Fruit fly (Drosophila melanogaster) whole organism, embryonic: ENCODE results near the gene CG11131.

Source experiments
- Atf-2 ChIP-seq: fragments of 200-800 bp; sonication (Bioruptor generic); optimal IDR thresholded peaks from 2 replicates; lab custom pipeline; 2016; ENCODE audit warnings: missing biosample characterization, missing genetic modification characterization
- CG10209 ChIP-seq: fragments of 200-800 bp; sonication (Bioruptor generic); optimal IDR thresholded peaks from 3 replicates; lab custom pipeline; 2017; ENCODE audit warnings: missing biosample characterization, mild to moderate bottlenecking, missing genetic modification characterization, missing genetic modification reagents
- CG10366 ChIP-seq: fragments of 200-800 bp; sonication (Bioruptor generic); IDR thresholded peaks from 2 replicates; pipeline ENCODE4 v1.3.6; 2022; ENCODE audit warnings: missing biosample characterization, missing genetic modification characterization
- CG10979 ChIP-seq: fragments of 200-800 bp; sonication (Bioruptor generic); optimal IDR thresholded peaks from 2 replicates; lab custom pipeline; 2018; ENCODE audit warnings: missing biosample characterization, mild to moderate bottlenecking, missing genetic modification characterization, moderate library complexity
- CG17328 ChIP-seq: fragments of 200-800 bp; sonication (Bioruptor generic); IDR thresholded peaks from 2 replicates; pipeline ENCODE4 v1.3.6; 2022; ENCODE audit warnings: missing biosample characterization, missing genetic modification characterization
- CG17361 ChIP-seq: fragments of 200-800 bp; sonication (Bioruptor generic); IDR thresholded peaks from 3 replicates; pipeline ENCODE4 v1.3.6; 2022; ENCODE audit warnings: missing biosample characterization, missing genetic modification characterization
- CG17385 ChIP-seq: fragments of 200-800 bp; sonication (Bioruptor generic); optimal IDR thresholded peaks from 3 replicates; lab custom pipeline; 2018; ENCODE audit warnings: missing biosample characterization, mild to moderate bottlenecking, missing genetic modification characterization
- CG17568 ChIP-seq: fragments of 200-800 bp; sonication (Bioruptor generic); optimal IDR thresholded peaks from 2 replicates; lab custom pipeline; 2018; ENCODE audit warnings: missing biosample characterization, mild to moderate bottlenecking, missing genetic modification characterization, moderate library complexity
- CG17829 ChIP-seq: fragments of 200-800 bp; optimal IDR thresholded peaks from 2 replicates; lab custom pipeline; 2019; ENCODE audit warnings: missing biosample characterization, mild to moderate bottlenecking, missing genetic modification characterization, moderate library complexity
- CG1792 ChIP-seq: fragments of 200-800 bp; sonication (Bioruptor generic); optimal IDR thresholded peaks from 2 replicates; lab custom pipeline; 2016; ENCODE audit warnings: missing biosample characterization, missing genetic modification characterization
- CG18599 ChIP-seq: fragments of 200-800 bp; sonication (Bioruptor generic); optimal IDR thresholded peaks from 3 replicates; lab custom pipeline; 2017; ENCODE audit warnings: missing biosample characterization, missing genetic modification characterization, mild to moderate bottlenecking, moderate library complexity, missing genetic modification reagents
- CG2678 ChIP-seq: fragments of 200-800 bp; sonication (Bioruptor generic); optimal IDR thresholded peaks from 3 replicates; lab custom pipeline; 2019; ENCODE audit warnings: missing biosample characterization, mild to moderate bottlenecking, missing genetic modification characterization, moderate library complexity
- CG31365 ChIP-seq: fragments of 200-800 bp; sonication (Bioruptor generic); optimal IDR thresholded peaks from 2 replicates; lab custom pipeline; 2018; ENCODE audit warnings: missing biosample characterization, mild to moderate bottlenecking, missing genetic modification characterization
- CG3847 ChIP-seq: fragments of 200-800 bp; sonication (Bioruptor generic); IDR thresholded peaks from 2 replicates; pipeline ENCODE4 v1.3.6; 2022; ENCODE audit warnings: missing biosample characterization, missing genetic modification characterization
- CG4328 ChIP-seq: fragments of 200-800 bp; sonication (Bioruptor generic); optimal IDR thresholded peaks from 3 replicates; lab custom pipeline; 2017; ENCODE audit warnings: missing biosample characterization, missing genetic modification reagents, missing genetic modification characterization
- CG6175 ChIP-seq: fragments of 200-800 bp; sonication (Bioruptor generic); IDR thresholded peaks from 3 replicates; pipeline ENCODE4 v1.3.6; 2022; ENCODE audit warnings: missing biosample characterization, missing genetic modification characterization
- CG6254 ChIP-seq: fragments of 200-800 bp; sonication (Bioruptor generic); optimal IDR thresholded peaks from 3 replicates; lab custom pipeline; 2017; ENCODE audit warnings: mild to moderate bottlenecking, missing biosample characterization, missing genetic modification reagents, missing genetic modification characterization
- CG7839 ChIP-seq: fragments of 200-800 bp; sonication (Bioruptor generic); optimal IDR thresholded peaks from 3 replicates; lab custom pipeline; 2018; ENCODE audit warnings: missing biosample characterization, mild to moderate bottlenecking, missing genetic modification characterization, moderate library complexity
- CG9437 ChIP-seq: fragments of 200-800 bp; sonication (Bioruptor generic); optimal IDR thresholded peaks from 2 replicates; lab custom pipeline; 2018; ENCODE audit warnings: missing biosample characterization, mild to moderate bottlenecking, missing genetic modification characterization
- CG9727 ChIP-seq: fragments of 200-800 bp; sonication (Bioruptor generic); optimal IDR thresholded peaks from 3 replicates; lab custom pipeline; 2017; ENCODE audit warnings: missing biosample characterization, mild to moderate bottlenecking, missing genetic modification characterization
- CG9797 ChIP-seq: fragments of 200-800 bp; sonication (Bioruptor generic); optimal IDR thresholded peaks from 3 replicates; lab custom pipeline; 2018; ENCODE audit warnings: missing biosample characterization, mild to moderate bottlenecking, missing genetic modification characterization
- CG9932 ChIP-seq: fragments of 200-800 bp; sonication (Bioruptor generic); IDR thresholded peaks from 2 replicates; pipeline ENCODE4 v1.3.6; 2022; ENCODE audit warnings: missing biosample characterization, missing genetic modification characterization
- CTCF ChIP-seq: fragments of 200-800 bp; sonication (Bioruptor generic); optimal IDR thresholded peaks from 2 replicates; lab custom pipeline; 2017; ENCODE audit warnings: missing biosample characterization, mild to moderate bottlenecking, missing genetic modification characterization, moderate library complexity
- CkIIα-i1 ChIP-seq: fragments of 200-800 bp; sonication (Bioruptor generic); IDR thresholded peaks from 2 replicates; pipeline ENCODE4 v1.3.6; 2022; ENCODE audit warnings: missing biosample characterization, missing genetic modification characterization
- Dbx ChIP-seq: fragments of 200-800 bp; sonication (Bioruptor generic); IDR thresholded peaks from 3 replicates; pipeline ENCODE4 v1.3.6; 2022; ENCODE audit warnings: missing biosample characterization, missing genetic modification characterization
- Dip3 ChIP-seq: fragments of 200-800 bp; sonication (Bioruptor generic); optimal IDR thresholded peaks from 3 replicates; lab custom pipeline; 2016; ENCODE audit warnings: missing biosample characterization, missing genetic modification characterization
- Drgx ChIP-seq: fragments of 200-800 bp; sonication (Bioruptor generic); IDR thresholded peaks from 2 replicates; pipeline ENCODE4 v1.3.6; 2022; ENCODE audit warnings: missing biosample characterization, missing genetic modification characterization
- Kr ChIP-seq: fragments of 200-800 bp; sonication (Bioruptor generic); optimal IDR thresholded peaks from 2 replicates; lab custom pipeline; 2017; ENCODE audit warnings: missing biosample characterization, mild to moderate bottlenecking, missing genetic modification characterization
- Max ChIP-seq: fragments of 200-800 bp; sonication (Bioruptor generic); optimal IDR thresholded peaks from 2 replicates; lab custom pipeline; 2016; ENCODE audit warnings: missing biosample characterization, mild to moderate bottlenecking, missing genetic modification characterization
- Mes4 ChIP-seq: fragments of 200-800 bp; sonication (Bioruptor generic); optimal IDR thresholded peaks from 2 replicates; lab custom pipeline; 2016; ENCODE audit warnings: missing biosample characterization, missing genetic modification characterization
- NC2β ChIP-seq: fragments of 200-800 bp; sonication (Bioruptor generic); optimal IDR thresholded peaks from 2 replicates; lab custom pipeline; 2016; ENCODE audit warnings: missing biosample characterization, missing genetic modification characterization
- Poxn ChIP-seq: fragments of 200-800 bp; sonication (Bioruptor generic); IDR thresholded peaks from 2 replicates; pipeline ENCODE4 v1.3.6; 2022; ENCODE audit warnings: missing biosample characterization, missing genetic modification characterization
- bsh ChIP-seq, 2 experiments: fragments of 200-800 bp; sonication (Bioruptor generic); optimal IDR thresholded peaks; 2 replicates each; lab custom pipeline; 2017 to 2018; ENCODE audit warnings: mild to moderate bottlenecking in 2 of 2, missing biosample characterization in 2 of 2, missing genetic modification characterization in 2 of 2, moderate library complexity in 1 of 2
- chinmo ChIP-seq: fragments of 200-800 bp; sonication (Bioruptor generic); IDR thresholded peaks from 4 replicates; pipeline ENCODE4 v1.3.6; 2022; ENCODE audit warnings: missing biosample characterization, missing genetic modification characterization; ENCODE audit not compliant: partially characterized antibody
- crc ChIP-seq: fragments of 200-800 bp; sonication (Bioruptor generic); optimal IDR thresholded peaks from 2 replicates; lab custom pipeline; 2016; ENCODE audit warnings: missing biosample characterization, missing genetic modification characterization
- da ChIP-seq: fragments of 200-800 bp; sonication (Bioruptor generic); optimal IDR thresholded peaks from 2 replicates; lab custom pipeline; 2016; ENCODE audit warnings: missing biosample characterization, missing genetic modification characterization
- dmrt99B ChIP-seq: fragments of 200-800 bp; sonication (Bioruptor generic); optimal IDR thresholded peaks from 2 replicates; lab custom pipeline; 2018; ENCODE audit warnings: missing biosample characterization, mild to moderate bottlenecking, missing genetic modification characterization, moderate library complexity
- dysf ChIP-seq: fragments of 200-800 bp; sonication (Bioruptor generic); IDR thresholded peaks from 3 replicates; pipeline ENCODE4 v1.3.6; 2022; ENCODE audit warnings: missing biosample characterization, missing genetic modification characterization
- gem ChIP-seq: fragments of 200-800 bp; sonication (Bioruptor generic); optimal IDR thresholded peaks from 2 replicates; lab custom pipeline; 2019; ENCODE audit warnings: missing biosample characterization, mild to moderate bottlenecking, missing genetic modification characterization, moderate library complexity
- gsb-n ChIP-seq: fragments of 200-800 bp; sonication (Bioruptor generic); optimal IDR thresholded peaks from 3 replicates; lab custom pipeline; 2018; ENCODE audit warnings: missing biosample characterization, mild to moderate bottlenecking, missing genetic modification characterization
- h ChIP-seq: fragments of >200 bp; optimal IDR thresholded peaks from 2 replicates; lab custom pipeline; 2017
- ham ChIP-seq: fragments of 200-800 bp; sonication (Bioruptor generic); IDR thresholded peaks from 2 replicates; pipeline ENCODE4 v1.3.6; 2022; ENCODE audit warnings: missing biosample characterization, missing genetic modification characterization
- jigr1 ChIP-seq: fragments of 200-800 bp; sonication (Bioruptor generic); IDR thresholded peaks from 3 replicates; pipeline ENCODE4 v1.3.6; 2022; ENCODE audit warnings: missing biosample characterization, missing genetic modification characterization
- jumu ChIP-seq: fragments of 200-800 bp; sonication (Bioruptor generic); optimal IDR thresholded peaks from 3 replicates; lab custom pipeline; 2016; ENCODE audit warnings: missing biosample characterization, missing genetic modification characterization
- mirr ChIP-seq: fragments of 200-800 bp; sonication (Bioruptor generic); optimal IDR thresholded peaks from 3 replicates; lab custom pipeline; 2018; ENCODE audit warnings: missing biosample characterization, mild to moderate bottlenecking, missing genetic modification characterization
- oc ChIP-seq: fragments of 200-800 bp; sonication (Bioruptor generic); optimal IDR thresholded peaks from 2 replicates; lab custom pipeline; 2018; ENCODE audit warnings: missing biosample characterization, mild to moderate bottlenecking, missing genetic modification characterization, moderate library complexity
- org-1 ChIP-seq: fragments of 200-800 bp; sonication (Bioruptor generic); optimal IDR thresholded peaks from 2 replicates; lab custom pipeline; 2017; ENCODE audit warnings: missing biosample characterization, missing genetic modification characterization
- sens ChIP-seq: fragments of 200-800 bp; sonication (Bioruptor generic); peaks from one replicate; lab custom pipeline; 2016; ENCODE audit warnings: missing biosample characterization, missing genetic modification characterization
- sob ChIP-seq: fragments of 200-800 bp; sonication (Bioruptor generic); IDR thresholded peaks from 2 replicates; pipeline ENCODE4 v1.3.6; 2022; ENCODE audit warnings: missing biosample characterization, missing genetic modification characterization
- unpg ChIP-seq: fragments of 200-800 bp; sonication (Bioruptor generic); optimal IDR thresholded peaks from 3 replicates; lab custom pipeline; 2018; ENCODE audit warnings: missing biosample characterization, mild to moderate bottlenecking, missing genetic modification characterization, moderate library complexity
- vnd ChIP-seq: fragments of 200-800 bp; sonication (Bioruptor generic); IDR thresholded peaks from 3 replicates; pipeline ENCODE4 v1.3.6; 2022; ENCODE audit warnings: missing biosample characterization, missing genetic modification characterization; ENCODE audit not compliant: partially characterized antibody

CG11131 gene

DNA sequence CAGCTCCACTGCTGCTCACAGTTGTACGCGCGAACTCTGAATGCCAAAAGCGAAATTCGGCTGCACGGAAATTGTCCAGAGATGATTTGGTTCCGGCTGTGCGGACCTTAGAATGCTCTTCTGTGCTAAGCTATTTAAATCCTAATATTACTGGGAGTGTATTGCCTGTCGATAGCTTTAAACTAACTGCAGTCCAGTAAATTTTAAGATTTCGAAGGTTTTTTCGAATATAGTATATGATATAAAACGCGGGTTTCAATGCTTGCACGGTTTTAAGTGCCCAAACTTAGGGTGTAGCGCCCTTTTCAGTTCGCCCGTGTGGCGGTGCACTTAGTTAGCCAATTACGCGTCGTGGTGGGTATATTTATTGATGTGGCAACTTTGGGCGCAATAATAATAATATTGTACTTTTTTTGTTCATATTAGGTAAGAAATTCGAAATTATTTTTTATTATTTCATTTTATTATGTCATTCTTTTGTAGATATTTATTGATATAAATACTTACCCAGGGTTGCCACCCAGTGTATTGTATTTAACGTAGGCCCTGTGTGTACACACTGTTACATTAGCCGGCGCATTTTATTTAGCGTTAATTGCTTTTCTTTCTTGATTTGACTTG lies 19.7 kb upstream of the CG11131 start, which contains the start of the genes Chro and Ssl1 (continued):
- TF ChIP-seq ham (GFP tag; lab: Robert Waterston, UW): peak; percentile 99
- peak; percentile 100 for TF ChIP-seq dysf (GFP tag; lab: Robert Waterston, UW)
- TF ChIP-seq CG1792 (GFP tag; lab: Kevin White, UChicago): peak; percentile 100
- peak; percentile 100 for TF ChIP-seq gsb-n (tag; lab: Kevin White, UChicago)
- TF ChIP-seq org-1 (GFP tag; lab: Kevin White, UChicago): peak; percentile 100
- TF ChIP-seq CG17361 (GFP tag; lab: Robert Waterston, UW): peak; percentile 100
- TF ChIP-seq Kr (GFP tag; lab: Kevin White, UChicago): peak; percentile 95
- peak; percentile 99 for TF ChIP-seq CG6175 (GFP tag; lab: Robert Waterston, UW)
- peak; percentile 97 for TF ChIP-seq CG9437 (GFP tag; lab: Kevin White, UChicago)
- peak; percentile 100 for TF ChIP-seq Dip3 (GFP tag; lab: Kevin White, UChicago)
- peak; percentile 100 for TF ChIP-seq gem (tag; lab: Kevin White, UChicago)
- peak; percentile 99 for TF ChIP-seq CG17568 (GFP tag; lab: Kevin White, UChicago)
- TF ChIP-seq CG17829 (tag; lab: Kevin White, UChicago): peak; percentile 100
- no peak for TF ChIP-seq h (lab: Kevin White, UChicago)
- peak; percentile 91 for TF ChIP-seq CG9797 (GFP tag; lab: Kevin White, UChicago)
- peak; percentile 100 for TF ChIP-seq Mes4 (GFP tag; lab: Kevin White, UChicago)
- peak; percentile 99 for TF ChIP-seq mirr
- peak; percentile 100 for TF ChIP-seq da (GFP tag; lab: Kevin White, UChicago)
- peak; percentile 100 for TF ChIP-seq CG2678
- TF ChIP-seq CkIIα-i1 (GFP tag; lab: Robert Waterston, UW): peak; percentile 98
- peak; percentile 100 for TF ChIP-seq CG9727 (GFP tag; lab: Kevin White, UChicago)
- peak; percentile 100 for TF ChIP-seq sob (GFP tag; lab: Robert Waterston, UW)
- TF ChIP-seq CG17385 (GFP tag; lab: Kevin White, UChicago): peak; percentile 99
- peak; percentile 100 for TF ChIP-seq dmrt99B (tag; lab: Kevin White, UChicago)
- peak; percentile 100 for TF ChIP-seq CG10209 (GFP tag; lab: Kevin White, UChicago)
- TF ChIP-seq Drgx: peak; percentile 100
- peak; percentile 100 for TF ChIP-seq CG3847
- peak; percentile 99 for TF ChIP-seq Poxn
- peak; percentile 100 for TF ChIP-seq sens (GFP tag; lab: Kevin White, UChicago)
- peak; percentile 100 for TF ChIP-seq Atf-2 (GFP tag; lab: Kevin White, UChicago)
- TF ChIP-seq chinmo (GFP tag; lab: Robert Waterston, UW): no peak
- no peak for TF ChIP-seq vnd (GFP tag; lab: Robert Waterston, UW)
- TF ChIP-seq CG9932 (GFP tag; lab: Robert Waterston, UW): peak; percentile 100
- peak; percentile 100 for TF ChIP-seq unpg (GFP tag; lab: Kevin White, UChicago)
- TF ChIP-seq CG18599: peak; percentile 100
- peak; percentile 96 for TF ChIP-seq CG31365 (tag; lab: Kevin White, UChicago)
- TF ChIP-seq bsh (GFP tag; optimal IDR thresholded peaks at IDR 0.05; lab: Kevin White, UChicago): peak; percentile 99 to 100
- TF ChIP-seq CTCF (GFP tag; lab: Kevin White, UChicago): peak; percentile 80
- peak; percentile 100 for TF ChIP-seq Dbx (GFP tag; lab: Robert Waterston, UW)
- TF ChIP-seq oc (tag; lab: Kevin White, UChicago): peak; percentile 100
- TF ChIP-seq NC2β: peak; percentile 100
- peak; percentile 100 for TF ChIP-seq CG10979
- TF ChIP-seq jigr1 (GFP tag; lab: Robert Waterston, UW): peak; percentile 100
- TF ChIP-seq crc (GFP tag; lab: Kevin White, UChicago): peak; percentile 100
- TF ChIP-seq Max: peak; percentile 100
- TF ChIP-seq CG4328 (GFP tag; lab: Kevin White, UChicago): peak; percentile 98
- TF ChIP-seq CG10366 (GFP tag; lab: Robert Waterston, UW): peak; percentile 100
- TF ChIP-seq CG6254 (GFP tag; lab: Kevin White, UChicago): peak; percentile 98
- TF ChIP-seq CG17328: peak; percentile 100
- TF ChIP-seq CG7839 (tag; lab: Kevin White, UChicago): peak; percentile 100
- TF ChIP-seq jumu (GFP tag; lab: Kevin White, UChicago): peak; percentile 100
